Fruit fly (Drosophila melanogaster): Measurements from ENCODE around the gene drn.

DNA sequence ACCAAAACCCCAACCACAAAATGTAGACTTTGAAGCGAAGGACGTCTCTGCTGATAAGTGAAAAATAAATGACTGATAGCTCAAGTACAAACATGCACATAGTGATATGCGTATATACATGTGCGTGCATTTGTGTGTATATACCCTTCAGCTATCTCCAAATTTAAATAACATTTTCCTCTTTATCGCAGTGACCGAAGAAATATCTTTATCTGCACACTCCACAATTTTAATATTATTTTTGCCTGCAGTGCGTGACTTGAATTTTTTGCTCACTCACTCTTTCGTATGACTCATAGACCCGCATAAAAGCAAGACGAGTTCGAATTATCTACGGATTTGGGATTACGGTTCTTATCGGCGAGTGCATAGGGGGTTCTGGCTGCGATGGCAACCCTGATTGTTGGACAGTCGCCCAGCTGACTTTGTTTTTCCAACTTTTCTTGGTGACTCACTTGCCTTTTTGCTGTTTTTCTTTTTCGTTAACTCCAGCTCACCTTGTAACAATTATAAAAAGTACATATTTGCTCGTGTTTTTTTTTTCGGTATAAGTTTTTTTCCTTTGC lies 3.1 kb downstream of the drn start:
- no peak for TF ChIP-seq psq (optimal IDR thresholded peaks at IDR 0.05)
- no peak for TF ChIP-seq h (optimal IDR thresholded peaks at IDR 0.05)
- TF ChIP-seq insv (optimal IDR thresholded peaks at IDR 0.05): no peak
